Worm (Caenorhabditis elegans): ENCODE data around the gene aakg-4.

aakg-4 gene

DNA sequence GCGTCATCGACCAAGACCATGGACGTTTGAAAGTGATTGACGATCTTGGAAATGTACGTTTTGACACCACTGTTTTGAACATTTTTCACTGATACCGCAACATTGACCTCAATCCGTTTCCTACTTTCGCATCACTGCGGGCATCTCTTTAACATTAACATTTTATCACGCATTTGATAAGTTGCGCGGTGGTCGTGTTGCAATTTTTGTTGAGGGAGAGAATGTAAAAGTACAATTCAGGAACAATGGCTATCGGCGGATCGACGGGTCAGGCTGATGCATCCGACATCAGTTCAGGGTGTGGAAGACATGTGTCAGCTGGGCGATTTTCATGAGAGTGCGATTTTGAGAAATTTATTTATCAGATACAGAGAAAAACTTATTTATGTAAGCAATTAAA lies 15.9 kb downstream of the aakg-4 start:
- no peak for TF ChIP-seq athp-1 (tag; optimal IDR thresholded peaks at IDR 0.05)

DNA sequence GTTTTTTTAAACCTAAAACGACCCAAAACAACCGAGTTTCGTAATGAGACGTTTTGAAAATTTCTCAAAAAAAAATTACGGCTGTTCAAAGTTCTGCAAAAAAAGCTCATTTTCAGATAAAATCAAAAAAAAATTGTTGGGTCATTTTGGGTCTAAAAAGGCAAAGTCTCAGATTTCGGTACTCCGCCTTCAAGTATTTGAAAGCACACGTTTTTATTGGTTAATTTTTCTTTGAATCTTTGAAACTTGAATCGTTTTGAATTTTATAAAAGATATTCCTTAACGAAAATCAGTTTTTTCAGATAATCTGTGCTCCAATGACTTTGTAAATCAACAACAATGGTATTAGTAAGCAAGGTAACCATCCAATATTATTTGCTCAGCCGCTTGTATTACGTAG lies 16.4 kb downstream of the aakg-4 start, which contains the start of gene hum-6:
TSS of gene hum-6 (plus strand) at position 301 of the 400 bp plus-strand sequence.
- TF ChIP-seq cebp-1 (GFP tag; IDR thresholded peaks at IDR 0.05) (no peak), cebp-1 (tag; optimal IDR thresholded peaks at IDR 0.05) (no peak), tbx-9 (tag; optimal IDR thresholded peaks at IDR 0.05; ENCODE audit: borderline replicate concordance) (no peak), egl-44 (GFP tag; IDR thresholded peaks at IDR 0.05) (no peak)

DNA sequence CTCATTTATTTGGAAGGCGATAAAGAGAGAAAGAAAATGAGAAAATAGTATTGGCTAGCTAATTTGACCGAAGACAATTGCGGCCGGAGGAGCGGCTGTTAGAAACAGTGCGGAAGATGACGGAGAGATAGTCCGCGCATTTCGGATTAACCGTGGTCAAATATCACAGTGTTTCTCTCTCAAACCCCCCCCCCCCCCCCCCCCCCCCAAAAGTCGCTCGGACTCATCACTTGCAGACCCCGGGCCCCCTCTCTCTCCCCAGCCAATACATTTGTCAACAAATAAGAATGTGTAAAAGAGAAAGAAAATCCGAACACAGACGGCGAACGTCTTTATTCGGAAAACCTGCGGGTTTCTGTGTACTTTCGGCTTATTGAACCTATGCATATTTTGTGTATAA lies 17.3 kb downstream of the aakg-4 start:
- no peak for TF ChIP-seq attf-6 (GFP tag; IDR thresholded peaks at IDR 0.05)
- peak; percentile 60; the same call in 1 of the 2 replicates for TF ChIP-seq egrh-3 (GFP tag; IDR thresholded peaks at IDR 0.05)
- TF ChIP-seq nhr-179 (tag; optimal IDR thresholded peaks at IDR 0.05): no peak

DNA sequence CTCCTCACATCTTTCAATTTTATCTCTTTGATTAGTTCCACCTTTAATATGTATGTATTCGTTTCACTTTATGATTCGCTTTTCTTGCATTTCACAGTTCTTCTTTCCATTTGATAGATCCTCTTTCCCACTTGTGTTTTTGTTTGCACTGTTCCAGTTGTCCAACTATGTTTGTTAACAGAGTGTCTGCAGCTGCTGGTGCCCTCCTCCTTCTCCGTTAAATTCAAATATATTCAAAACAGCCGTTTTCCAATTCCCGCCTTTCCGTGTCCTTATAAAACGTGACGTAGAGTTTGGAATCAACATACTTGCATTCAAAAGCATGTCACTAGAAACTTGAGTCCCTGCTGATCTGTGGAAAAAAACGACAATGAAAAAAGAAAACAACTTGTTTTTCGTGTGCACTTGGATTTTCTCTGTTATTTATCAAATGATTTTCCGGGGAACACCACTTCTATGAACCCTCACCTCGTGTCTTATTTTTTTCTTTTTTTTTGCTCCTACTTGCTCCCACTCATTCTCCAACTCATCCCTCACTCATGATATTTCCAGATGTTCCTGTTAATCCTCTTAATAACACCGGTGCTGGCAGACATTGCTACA lies 24.8 kb downstream of the aakg-4 start, which contains the start of gene T10H10.2:
TSS of gene T10H10.2 (plus strand) at position 553 of the 603 bp plus-strand sequence.
- no peak for TF ChIP-seq atf-7 (tag; optimal IDR thresholded peaks at IDR 0.05)
- TF ChIP-seq dpl-1 (GFP tag; optimal IDR thresholded peaks at IDR 0.05): no peak
- TF ChIP-seq lir-1 (GFP tag; conservative IDR thresholded peaks at IDR 0.05): no peak
- no peak for TF ChIP-seq hrde-1 (tag; optimal IDR thresholded peaks at IDR 0.05; ENCODE audit: borderline replicate concordance)
- no peak for TF ChIP-seq bed-1 (GFP tag; IDR thresholded peaks at IDR 0.05)
- TF ChIP-seq unc-62 (GFP tag; optimal IDR thresholded peaks at IDR 0.05): no peak
- TF ChIP-seq T07F8.4 (tag; optimal IDR thresholded peaks at IDR 0.05): no peak
- TF ChIP-seq ceh-58 (GFP tag; IDR thresholded peaks at IDR 0.05): no peak
- TF ChIP-seq ceh-100 (GFP tag; IDR thresholded peaks at IDR 0.05): no peak
- no peak for TF ChIP-seq lin-26 (GFP tag; IDR thresholded peaks at IDR 0.05)
- no peak for TF ChIP-seq ceh-79 (tag; optimal IDR thresholded peaks at IDR 0.05)
- TF ChIP-seq tbp1 (GFP tag; optimal IDR thresholded peaks at IDR 0.05): no peak

DNA sequence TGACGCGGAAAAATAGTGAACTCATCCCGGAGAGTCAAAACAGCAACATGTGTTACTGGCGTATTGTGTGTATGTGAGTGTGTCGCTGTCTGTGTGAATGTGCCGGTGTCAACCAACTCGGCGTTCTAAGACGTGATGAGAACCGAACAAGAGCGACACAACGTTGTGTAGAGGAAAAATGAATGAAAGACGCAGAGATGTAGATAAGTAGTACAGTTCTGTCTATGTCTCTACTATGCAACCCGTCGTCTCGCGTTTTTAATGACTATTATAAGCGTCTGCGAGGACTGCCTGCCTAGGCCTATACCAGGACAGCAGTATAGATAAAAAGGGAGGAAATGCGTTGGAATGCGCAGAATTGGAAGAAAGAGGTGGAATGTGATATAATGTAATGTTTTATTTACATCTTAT lies 31.2 kb downstream of the aakg-4 start:
- TF ChIP-seq let-607 (tag; optimal IDR thresholded peaks at IDR 0.05): peak in 1 of 2 experiments; percentile 22
- no peak for TF ChIP-seq mxl-1 (tag; optimal IDR thresholded peaks at IDR 0.05)
- peak; percentile 29 for TF ChIP-seq lin-40 (tag; optimal IDR thresholded peaks at IDR 0.05)
- no peak for TF ChIP-seq tbx-9 (tag; optimal IDR thresholded peaks at IDR 0.05; ENCODE audit: borderline replicate concordance)
- TF ChIP-seq rcor-1 (GFP tag; IDR thresholded peaks at IDR 0.05): 0 out of 2 replicates have a peak, but pooled peaks have one; percentile 28
- TF ChIP-seq hmg-1.2 (GFP tag; IDR thresholded peaks at IDR 0.05): peak; percentile 60; the same call in 1 of the 2 replicates
- peak; percentile 77 for TF ChIP-seq nhr-80 (tag; optimal IDR thresholded peaks at IDR 0.05)
- peak; percentile 26 for TF ChIP-seq ets-4 (GFP tag; optimal IDR thresholded peaks at IDR 0.05)
- TF ChIP-seq K12H6.12 (tag; optimal IDR thresholded peaks at IDR 0.05): peak; percentile 60
- TF ChIP-seq atf-7 (tag; optimal IDR thresholded peaks at IDR 0.05): peak; percentile 12

DNA sequence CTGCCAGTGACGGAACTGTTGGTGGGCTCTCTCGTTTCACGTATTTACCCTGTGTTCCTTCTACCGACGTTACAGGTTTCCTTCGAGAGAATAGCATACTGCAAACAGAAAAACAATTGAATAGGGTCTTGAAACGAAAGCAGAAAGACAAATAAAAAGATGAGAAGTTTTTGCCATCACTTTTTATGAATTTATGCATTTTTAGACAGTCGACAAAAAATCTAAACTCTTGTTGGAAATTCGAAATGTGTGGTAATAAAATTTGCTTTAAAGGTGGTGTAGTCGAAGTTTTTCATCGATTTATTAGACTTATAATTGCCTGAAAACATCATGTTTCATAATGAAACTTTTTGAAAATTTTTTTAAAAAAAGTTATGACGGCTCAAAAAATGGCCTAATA lies 32.0 kb downstream of the aakg-4 start, which contains the start of gene sav-1:
TSS of gene sav-1 (minus strand) at position 101 of the 400 bp plus-strand sequence.
- no peak for TF ChIP-seq ekl-4 (GFP tag; IDR thresholded peaks at IDR 0.05)

All from whole organism, young adult.